Fruit fly (Drosophila melanogaster) Kc167 (cell line): ENCODE measurements around the gene nero.

Experiments used
- Myc ChIP-seq: fragments of >200 bp; optimal IDR thresholded peaks from 2 replicates; lab custom pipeline; 2017; ENCODE audit warnings: missing external identifiers
- Sin3A ChIP-seq: fragments of >200 bp; optimal IDR thresholded peaks from 2 replicates; lab custom pipeline; 2018; ENCODE audit warnings: missing external identifiers
- h ChIP-seq: fragments of >200 bp; optimal IDR thresholded peaks from 3 replicates; lab custom pipeline; 2018; ENCODE audit warnings: missing external identifiers
- insv ChIP-seq: fragments of >200 bp; optimal IDR thresholded peaks from 3 replicates; lab custom pipeline; 2018; ENCODE audit warnings: missing external identifiers
- psq ChIP-seq: fragments of >200 bp; optimal IDR thresholded peaks from 2 replicates; lab custom pipeline; 2017; ENCODE audit warnings: missing external identifiers
- ttk ChIP-seq: sonication (Bioruptor generic); optimal IDR thresholded peaks from 2 replicates; lab custom pipeline; 2017; ENCODE audit warnings: missing external identifiers

DNA sequence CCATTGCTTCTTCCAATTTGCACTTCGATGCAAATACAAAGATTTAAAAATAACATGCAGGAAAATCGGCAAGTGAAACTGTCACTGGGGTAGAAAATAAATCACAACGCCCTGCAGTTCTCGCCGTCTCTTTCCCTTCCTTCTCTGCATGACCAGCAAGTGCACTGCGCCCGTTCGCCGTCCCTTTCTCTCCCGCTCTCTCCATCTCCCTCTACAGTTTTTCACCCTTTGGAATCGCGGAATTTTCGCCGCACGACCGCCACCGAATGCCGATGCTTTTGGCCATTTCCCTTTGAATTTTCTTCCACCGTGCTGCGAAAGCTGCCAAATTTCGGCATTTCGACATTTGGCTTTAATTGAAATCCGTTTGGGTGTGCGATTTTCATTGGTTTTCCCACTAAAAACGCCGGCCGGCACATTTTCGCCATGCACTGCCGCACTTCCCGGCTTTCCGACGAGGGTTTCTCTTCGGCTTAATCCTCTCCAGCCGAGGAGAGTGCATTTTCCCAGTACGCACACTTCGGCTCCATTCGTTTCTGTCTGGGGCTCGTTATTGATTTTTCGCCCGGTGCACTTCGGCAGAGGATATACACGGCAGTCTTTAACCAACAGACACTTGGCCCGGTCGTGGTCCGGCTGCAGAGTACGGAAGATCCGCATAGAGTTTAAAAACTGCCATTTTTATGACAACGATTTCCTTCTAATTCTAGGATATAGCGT, 8.1 kb downstream of the nero start:
- TF ChIP-seq psq: no peak
- TF ChIP-seq insv (lab: Kevin White, UChicago): no peak
- TF ChIP-seq Sin3A: no peak
- no peak for TF ChIP-seq h (lab: Kevin White, UChicago)
- TF ChIP-seq ttk (lab: Kevin White, UChicago): no peak
- TF ChIP-seq Myc (lab: Kevin White, UChicago): no peak
